Worm (Caenorhabditis elegans): ENCODE measurements around the gene spe-49.

spe-49 gene

DNA sequence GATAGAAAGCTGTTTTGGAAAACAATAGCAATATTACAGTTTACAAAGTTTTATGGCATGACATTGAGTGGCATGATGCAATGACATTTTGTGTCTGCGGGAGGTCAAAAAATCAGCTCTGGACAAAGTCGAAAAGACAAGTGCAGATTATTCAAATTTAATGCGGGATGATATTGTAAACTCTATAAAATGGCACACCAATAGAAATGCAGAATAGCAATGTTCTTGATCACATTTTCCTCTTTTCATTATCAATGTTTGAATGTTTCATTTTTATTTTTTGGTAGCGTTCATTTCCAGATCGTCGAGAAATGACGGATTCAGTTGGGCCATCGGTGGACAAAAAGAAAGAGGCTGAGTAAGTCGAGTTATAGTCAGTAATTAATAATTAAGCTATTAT, 47.7 kb downstream of the spe-49 start, which contains the start of gene T28C12.2:
TSS of gene T28C12.2 (plus strand) at position 301 of the 400 bp plus-strand sequence.
- no peak for TF ChIP-seq ceh-58 (GFP tag; IDR thresholded peaks at IDR 0.05)

DNA sequence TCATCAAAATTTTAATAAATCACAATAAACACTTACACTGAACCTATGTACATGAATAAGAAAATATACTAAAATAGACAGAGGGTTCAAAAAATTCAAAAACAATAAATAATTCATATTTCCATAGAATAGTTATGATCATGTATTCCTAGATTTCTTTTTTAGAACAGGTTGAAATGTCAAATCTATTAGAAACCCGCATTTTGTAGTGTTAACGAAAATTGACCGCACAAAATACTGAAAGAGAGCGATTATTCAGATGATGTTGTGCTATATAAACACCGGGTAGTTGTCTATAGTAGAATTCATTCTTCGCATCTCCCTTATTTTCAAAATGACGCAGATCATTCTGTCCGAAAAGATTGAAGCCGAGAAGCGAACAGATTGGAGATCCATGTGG, 50.4 kb downstream of the spe-49 start, which contains the start of gene T28C12.1:
TSS of gene T28C12.1 (plus strand) at position 301 of the 400 bp plus-strand sequence.
- no peak for TF ChIP-seq F57C9.4 (tag; optimal IDR thresholded peaks at IDR 0.05)
- no peak for TF ChIP-seq F37B4.10 (GFP tag; IDR thresholded peaks at IDR 0.05)
- no peak for TF ChIP-seq F49E8.2 (tag; optimal IDR thresholded peaks at IDR 0.05; ENCODE audit: insufficient read depth)
- TF ChIP-seq nhr-120 (GFP tag; IDR thresholded peaks at IDR 0.05), result no peak
- TF ChIP-seq K12H6.12 (tag; optimal IDR thresholded peaks at IDR 0.05), result no peak
- no peak for TF ChIP-seq B0035.1 (tag; optimal IDR thresholded peaks at IDR 0.05)
- TF ChIP-seq Y53F4B.3 (GFP tag; IDR thresholded peaks at IDR 0.05), result no peak
- TF ChIP-seq aptf-2 (GFP tag; conservative IDR thresholded peaks at IDR 0.05), result no peak

Data from whole organism, young adult.